Worm (Caenorhabditis elegans): ENCODE measurements around the gene Y57A10A.14.
"Not testable (repeated sequence)": the region's sequence is repeated elsewhere in the genome, so short reads cannot be mapped to it uniquely, and the experiment has no call there.

- not testable (repeated sequence) for TF ChIP-seq attf-6 (GFP tag; IDR thresholded peaks at IDR 0.05); ekl-4 (GFP tag; IDR thresholded peaks at IDR 0.05); unc-62 (GFP tag; optimal IDR thresholded peaks at IDR 0.05)
Measured at ce11 chrII:12151640-12152039, 34.1 kb upstream of the Y57A10A.14 start, which contains the start of gene Y57A10A.4.

All from whole organism, young adult.